Fruit fly (Drosophila melanogaster) whole organism, embryonic: Measurements from ENCODE around the gene Cyfip.

Source experiments
- Bteb2 ChIP-seq: fragments of 200-800 bp; sonication (Bioruptor generic); optimal IDR thresholded peaks from 2 replicates; lab custom pipeline; 2016; ENCODE audit warnings: missing biosample characterization, missing genetic modification characterization
- CG11696 ChIP-seq: fragments of 200-800 bp; sonication (Bioruptor generic); IDR thresholded peaks from 2 replicates; pipeline ENCODE4 v1.3.6; 2022; ENCODE audit warnings: missing biosample characterization, missing genetic modification characterization
- CG12155 ChIP-seq: fragments of 200-800 bp; sonication (Bioruptor generic); optimal IDR thresholded peaks from 3 replicates; lab custom pipeline; 2016; ENCODE audit warnings: missing biosample characterization, missing genetic modification characterization
- CG14965 ChIP-seq: fragments of 200-800 bp; sonication (Bioruptor generic); optimal IDR thresholded peaks from 2 replicates; lab custom pipeline; 2016; ENCODE audit warnings: missing biosample characterization, missing genetic modification characterization, borderline replicate concordance
- CG17912 ChIP-seq: fragments of 200-800 bp; sonication (Bioruptor generic); optimal IDR thresholded peaks from 2 replicates; lab custom pipeline; 2018; ENCODE audit warnings: missing biosample characterization, mild to moderate bottlenecking, missing genetic modification characterization
- CG1832 ChIP-seq: fragments of 200-800 bp; sonication (Bioruptor generic); optimal IDR thresholded peaks from 2 replicates; lab custom pipeline; 2017; ENCODE audit warnings: missing biosample characterization, mild to moderate bottlenecking, missing genetic modification characterization, inconsistent platforms
- CG18764 ChIP-seq: fragments of 200-800 bp; sonication (Bioruptor generic); optimal IDR thresholded peaks from 3 replicates; lab custom pipeline; 2016; ENCODE audit warnings: missing biosample characterization, missing genetic modification characterization
- CG30403 ChIP-seq: fragments of 200-800 bp; sonication (Bioruptor generic); optimal IDR thresholded peaks from 3 replicates; lab custom pipeline; 2016; ENCODE audit warnings: missing biosample characterization, missing genetic modification characterization
- CG3065 ChIP-seq: fragments of 200-800 bp; sonication (Bioruptor generic); optimal IDR thresholded peaks from 2 replicates; lab custom pipeline; 2016; ENCODE audit warnings: missing biosample characterization, missing genetic modification characterization
- CG31441 ChIP-seq: fragments of 200-800 bp; sonication (Bioruptor generic); IDR thresholded peaks from 2 replicates; pipeline ENCODE4 v1.3.6; 2022; ENCODE audit warnings: missing biosample characterization, missing genetic modification characterization
- CG33213 ChIP-seq: fragments of 200-800 bp; sonication (Bioruptor generic); optimal IDR thresholded peaks from 3 replicates; lab custom pipeline; 2016; ENCODE audit warnings: missing biosample characterization, missing genetic modification characterization
- CG34376 ChIP-seq: fragments of 200-800 bp; sonication (Bioruptor generic); optimal IDR thresholded peaks from 2 replicates; lab custom pipeline; 2018; ENCODE audit warnings: missing biosample characterization, mild to moderate bottlenecking, missing genetic modification characterization
- CG3995 ChIP-seq: fragments of 200-800 bp; sonication (Bioruptor generic); optimal IDR thresholded peaks from 3 replicates; lab custom pipeline; 2016; ENCODE audit warnings: missing biosample characterization, missing genetic modification characterization
- CG4404 ChIP-seq: fragments of 200-800 bp; sonication (Bioruptor generic); IDR thresholded peaks from 2 replicates; pipeline ENCODE4 v1.3.6; 2022; ENCODE audit warnings: missing biosample characterization, missing genetic modification characterization
- CG4730 ChIP-seq: fragments of 200-800 bp; sonication (Bioruptor generic); IDR thresholded peaks from 2 replicates; pipeline ENCODE4 v1.3.6; 2022; ENCODE audit warnings: missing biosample characterization, missing genetic modification characterization
- CG4854 ChIP-seq: fragments of 200-800 bp; sonication (Bioruptor generic); optimal IDR thresholded peaks from 2 replicates; lab custom pipeline; 2016; ENCODE audit warnings: missing biosample characterization, missing genetic modification characterization, inconsistent platforms
- CG6254 ChIP-seq: fragments of 200-800 bp; sonication (Bioruptor generic); optimal IDR thresholded peaks from 3 replicates; lab custom pipeline; 2017; ENCODE audit warnings: mild to moderate bottlenecking, missing biosample characterization, missing genetic modification reagents, missing genetic modification characterization
- CG6654 ChIP-seq: fragments of 200-800 bp; sonication (Bioruptor generic); optimal IDR thresholded peaks from 2 replicates; lab custom pipeline; 2017; ENCODE audit warnings: missing biosample characterization, mild to moderate bottlenecking, missing genetic modification characterization
- CG7928 ChIP-seq: fragments of 200-800 bp; sonication (Bioruptor generic); optimal IDR thresholded peaks from 2 replicates; lab custom pipeline; 2017; ENCODE audit warnings: missing biosample characterization, mild to moderate bottlenecking, missing genetic modification characterization
- CG9609 ChIP-seq: fragments of 200-800 bp; sonication (Bioruptor generic); optimal IDR thresholded peaks from 3 replicates; lab custom pipeline; 2016; ENCODE audit warnings: missing biosample characterization, missing genetic modification characterization
- CG9817 ChIP-seq: fragments of 200-800 bp; sonication (Bioruptor generic); optimal IDR thresholded peaks from 2 replicates; lab custom pipeline; 2018; ENCODE audit warnings: missing biosample characterization, mild to moderate bottlenecking, missing genetic modification characterization, moderate library complexity
- Dp ChIP-seq: fragments of 200-800 bp; sonication (Bioruptor generic); optimal IDR thresholded peaks from 2 replicates; lab custom pipeline; 2018; ENCODE audit warnings: missing biosample characterization, mild to moderate bottlenecking, missing genetic modification characterization, moderate library complexity
- E2f2 ChIP-seq: fragments of 200-800 bp; sonication (Bioruptor generic); IDR thresholded peaks from 2 replicates; pipeline ENCODE4 v1.3.6; 2022; ENCODE audit warnings: missing biosample characterization, missing genetic modification characterization
- Hey ChIP-seq: fragments of 200-800 bp; sonication (Bioruptor generic); optimal IDR thresholded peaks from 3 replicates; lab custom pipeline; 2018; ENCODE audit warnings: missing biosample characterization, mild to moderate bottlenecking, missing genetic modification characterization
- HmgD ChIP-seq: fragments of 200-800 bp; sonication (Bioruptor generic); optimal IDR thresholded peaks from 3 replicates; lab custom pipeline; 2016; ENCODE audit warnings: missing biosample characterization, missing genetic modification characterization
- Hmr ChIP-seq: fragments of 200-800 bp; sonication (Bioruptor generic); optimal IDR thresholded peaks from 3 replicates; lab custom pipeline; 2017; ENCODE audit warnings: mild to moderate bottlenecking, missing biosample characterization, missing genetic modification reagents, missing genetic modification characterization
- Neu2 ChIP-seq: fragments of 200-800 bp; sonication (Bioruptor generic); optimal IDR thresholded peaks from 3 replicates; lab custom pipeline; 2016; ENCODE audit warnings: missing biosample characterization, missing genetic modification characterization, borderline replicate concordance
- PHDP ChIP-seq: fragments of 200-800 bp; sonication (Bioruptor generic); optimal IDR thresholded peaks from 3 replicates; lab custom pipeline; 2018; ENCODE audit warnings: missing biosample characterization, mild to moderate bottlenecking, missing genetic modification characterization, moderate library complexity
- Poxn ChIP-seq: fragments of 200-800 bp; sonication (Bioruptor generic); IDR thresholded peaks from 2 replicates; pipeline ENCODE4 v1.3.6; 2022; ENCODE audit warnings: missing biosample characterization, missing genetic modification characterization
- Six4 ChIP-seq: fragments of 200-800 bp; sonication (Bioruptor generic); optimal IDR thresholded peaks from 2 replicates; lab custom pipeline; 2016; ENCODE audit warnings: missing biosample characterization, missing genetic modification characterization
- caup ChIP-seq: fragments of 200-800 bp; sonication (Bioruptor generic); optimal IDR thresholded peaks from 3 replicates; lab custom pipeline; 2017; ENCODE audit warnings: missing biosample characterization, mild to moderate bottlenecking, missing genetic modification characterization, moderate library complexity; ENCODE audit not compliant: severe bottlenecking
- corto ChIP-seq: fragments of 200-800 bp; sonication (Bioruptor generic); optimal IDR thresholded peaks from 2 replicates; lab custom pipeline; 2016; ENCODE audit warnings: missing biosample characterization, mild to moderate bottlenecking, missing genetic modification characterization, moderate library complexity
- croc ChIP-seq: fragments of 200-800 bp; sonication (Bioruptor generic); conservative IDR thresholded peaks from 3 replicates; pipeline ENCODE4 v1.3.6; 2022; ENCODE audit warnings: missing biosample characterization, missing genetic modification characterization
- danr ChIP-seq: fragments of 200-800 bp; sonication (Bioruptor generic); IDR thresholded peaks from 2 replicates; pipeline ENCODE4 v1.3.6; 2022; ENCODE audit warnings: missing biosample characterization, missing genetic modification characterization
- dimm ChIP-seq: fragments of 200-800 bp; sonication (Bioruptor generic); IDR thresholded peaks from 2 replicates; pipeline ENCODE4 v1.3.6; 2022; ENCODE audit warnings: missing biosample characterization, missing genetic modification characterization
- dmrt99B ChIP-seq: fragments of 200-800 bp; sonication (Bioruptor generic); optimal IDR thresholded peaks from 2 replicates; lab custom pipeline; 2018; ENCODE audit warnings: missing biosample characterization, mild to moderate bottlenecking, missing genetic modification characterization, moderate library complexity
- ems ChIP-seq: fragments of 200-800 bp; sonication (Bioruptor generic); optimal IDR thresholded peaks from 3 replicates; lab custom pipeline; 2016; ENCODE audit warnings: missing biosample characterization, missing genetic modification characterization
- fd3F ChIP-seq: fragments of 200-800 bp; sonication (Bioruptor generic); optimal IDR thresholded peaks from 2 replicates; lab custom pipeline; 2018; ENCODE audit warnings: missing biosample characterization, mild to moderate bottlenecking, missing genetic modification characterization, moderate library complexity
- fd96Cb ChIP-seq: fragments of 200-800 bp; sonication (Bioruptor generic); optimal IDR thresholded peaks from 2 replicates; lab custom pipeline; 2018; ENCODE audit warnings: missing biosample characterization, mild to moderate bottlenecking, missing genetic modification characterization, moderate library complexity
- gce ChIP-seq: fragments of 200-800 bp; sonication (Bioruptor generic); IDR thresholded peaks from 3 replicates; pipeline ENCODE4 v1.3.6; 2022; ENCODE audit warnings: missing biosample characterization, missing genetic modification characterization
- grau ChIP-seq: fragments of 200-800 bp; optimal IDR thresholded peaks from 3 replicates; lab custom pipeline; 2019; ENCODE audit warnings: missing biosample characterization, mild to moderate bottlenecking, missing genetic modification characterization, moderate library complexity
- gsb-n ChIP-seq: fragments of 200-800 bp; sonication (Bioruptor generic); optimal IDR thresholded peaks from 3 replicates; lab custom pipeline; 2018; ENCODE audit warnings: missing biosample characterization, mild to moderate bottlenecking, missing genetic modification characterization
- hb ChIP-seq: fragments of 200-800 bp; sonication (Bioruptor generic); IDR thresholded peaks from 3 replicates; pipeline ENCODE4 v1.3.6; 2022; ENCODE audit warnings: missing biosample characterization, missing genetic modification characterization; ENCODE audit not compliant: partially characterized antibody
- jumu ChIP-seq: fragments of 200-800 bp; sonication (Bioruptor generic); optimal IDR thresholded peaks from 3 replicates; lab custom pipeline; 2016; ENCODE audit warnings: missing biosample characterization, missing genetic modification characterization
- kni ChIP-seq: fragments of 200-800 bp; sonication (Bioruptor generic); optimal IDR thresholded peaks from 3 replicates; lab custom pipeline; 2017; ENCODE audit warnings: mild to moderate bottlenecking, missing biosample characterization, missing genetic modification reagents, missing genetic modification characterization
- knrl ChIP-seq: fragments of 200-800 bp; sonication (Bioruptor generic); IDR thresholded peaks from 3 replicates; pipeline ENCODE4 v1.3.6; 2022; ENCODE audit warnings: missing biosample characterization, missing genetic modification characterization; ENCODE audit not compliant: partially characterized antibody
- lbe ChIP-seq: fragments of 200-800 bp; sonication (Bioruptor generic); optimal IDR thresholded peaks from 2 replicates; lab custom pipeline; 2016; ENCODE audit warnings: missing biosample characterization, mild to moderate bottlenecking, missing genetic modification characterization
- mirr ChIP-seq: fragments of 200-800 bp; sonication (Bioruptor generic); optimal IDR thresholded peaks from 3 replicates; lab custom pipeline; 2018; ENCODE audit warnings: missing biosample characterization, mild to moderate bottlenecking, missing genetic modification characterization
- onecut ChIP-seq: fragments of 200-800 bp; sonication (Bioruptor generic); IDR thresholded peaks from 2 replicates; pipeline ENCODE4 v1.3.6; 2022; ENCODE audit warnings: missing biosample characterization, missing genetic modification characterization
- pb ChIP-seq: fragments of 200-800 bp; sonication (Bioruptor generic); optimal IDR thresholded peaks from 3 replicates; lab custom pipeline; 2016; ENCODE audit warnings: missing biosample characterization, missing genetic modification characterization
- vnd ChIP-seq: fragments of 200-800 bp; sonication (Bioruptor generic); IDR thresholded peaks from 3 replicates; pipeline ENCODE4 v1.3.6; 2022; ENCODE audit warnings: missing biosample characterization, missing genetic modification characterization; ENCODE audit not compliant: partially characterized antibody
- z ChIP-seq: fragments of 200-800 bp; sonication (Bioruptor generic); IDR thresholded peaks from 3 replicates; pipeline ENCODE4 v1.3.6; 2022; ENCODE audit warnings: missing biosample characterization, missing genetic modification characterization

The Cyfip gene

dm6 chr3R:15287763-15288162, 45.3 kb upstream of the Cyfip start (continued):
- TF ChIP-seq Poxn (GFP tag; lab: Robert Waterston, UW): no peak
- TF ChIP-seq CG3065: peak; percentile 7
- TF ChIP-seq CG7928 (GFP tag; lab: Kevin White, UChicago): peak; percentile 18
- no peak for TF ChIP-seq CG31441 (GFP tag; lab: Robert Waterston, UW)
- no peak for TF ChIP-seq hb (GFP tag; lab: Robert Waterston, UW)
- TF ChIP-seq grau (tag; lab: Kevin White, UChicago): no peak
- TF ChIP-seq CG9817 (tag; lab: Kevin White, UChicago): no peak
- peak; percentile 8 for TF ChIP-seq mirr (GFP tag; lab: Kevin White, UChicago)
- TF ChIP-seq E2f2: no peak
- no peak for TF ChIP-seq Six4 (GFP tag; lab: Kevin White, UChicago)
- no peak for TF ChIP-seq CG17912 (GFP tag; lab: Kevin White, UChicago)
- no peak for TF ChIP-seq z (GFP tag; lab: Robert Waterston, UW)
- peak; percentile 55 for TF ChIP-seq Hmr
- peak; percentile 12 for TF ChIP-seq CG9609
- TF ChIP-seq ems (GFP tag; lab: Kevin White, UChicago): no peak
- no peak for TF ChIP-seq CG4404 (GFP tag; lab: Robert Waterston, UW)
- no peak for TF ChIP-seq dimm (GFP tag; lab: Robert Waterston, UW)
- TF ChIP-seq CG6254 (GFP tag; lab: Kevin White, UChicago): no peak
- TF ChIP-seq CG34376 (GFP tag; lab: Kevin White, UChicago): no peak
- TF ChIP-seq CG30403 (GFP tag; lab: Kevin White, UChicago): no peak
- no peak for TF ChIP-seq CG11696 (GFP tag; lab: Robert Waterston, UW)
- TF ChIP-seq knrl (GFP tag; lab: Robert Waterston, UW): no peak
- peak; percentile 83 for TF ChIP-seq Dp (GFP tag; lab: Kevin White, UChicago)
- peak; percentile 24 for TF ChIP-seq CG3995 (GFP tag; lab: Kevin White, UChicago)
- no peak for TF ChIP-seq vnd (GFP tag; lab: Robert Waterston, UW)
- TF ChIP-seq danr (GFP tag; lab: Robert Waterston, UW): no peak
- no peak for TF ChIP-seq CG4730 (GFP tag; lab: Robert Waterston, UW)
- no peak for TF ChIP-seq gce (GFP tag; lab: Robert Waterston, UW)
- no peak for TF ChIP-seq dmrt99B (tag; lab: Kevin White, UChicago)
- TF ChIP-seq lbe (GFP tag; lab: Kevin White, UChicago): peak; percentile 52
- TF ChIP-seq jumu (GFP tag; lab: Kevin White, UChicago): peak; percentile 46
- TF ChIP-seq corto (GFP tag; lab: Kevin White, UChicago): no peak
- no peak for TF ChIP-seq CG18764 (GFP tag; lab: Kevin White, UChicago)
- TF ChIP-seq pb (GFP tag; lab: Kevin White, UChicago): no peak
- no peak for TF ChIP-seq kni (GFP tag; lab: Kevin White, UChicago)
- TF ChIP-seq gsb-n (tag; lab: Kevin White, UChicago): no peak
- TF ChIP-seq Neu2 (GFP tag; lab: Kevin White, UChicago): no peak
- TF ChIP-seq fd3F (GFP tag; lab: Kevin White, UChicago): no peak
- peak; percentile 77 for TF ChIP-seq HmgD (GFP tag; lab: Kevin White, UChicago)
- TF ChIP-seq Bteb2 (GFP tag; lab: Kevin White, UChicago): no peak
- no peak for TF ChIP-seq onecut
- no peak for TF ChIP-seq Hey
- peak; percentile 99 for TF ChIP-seq CG4854
- TF ChIP-seq CG6654 (GFP tag; lab: Kevin White, UChicago): no peak
- TF ChIP-seq PHDP (tag; lab: Kevin White, UChicago): peak; percentile 8
- TF ChIP-seq croc (GFP tag; lab: Robert Waterston, UW): no peak
- TF ChIP-seq CG14965 (GFP tag; lab: Kevin White, UChicago): no peak
- TF ChIP-seq CG33213 (GFP tag; lab: Kevin White, UChicago): peak; percentile 85
- no peak for TF ChIP-seq CG12155
- no peak for TF ChIP-seq caup (GFP tag; lab: Kevin White, UChicago)
- TF ChIP-seq fd96Cb (tag; lab: Kevin White, UChicago): no peak
- TF ChIP-seq CG1832 (GFP tag; lab: Kevin White, UChicago): no peak
